Fruit fly (Drosophila melanogaster) whole organism, embryonic: ENCODE data around the gene SmydA-2.

Experiments used
- Atf3 ChIP-seq: fragments of 200-800 bp; sonication (Bioruptor generic); optimal IDR thresholded peaks from 3 replicates; lab custom pipeline; 2016; ENCODE audit warnings: missing biosample characterization, missing genetic modification characterization
- Awh ChIP-seq: fragments of 200-800 bp; sonication (Bioruptor generic); IDR thresholded peaks from 2 replicates; pipeline ENCODE4, ENCODE4 v1.3.6; 2022; ENCODE audit warnings: missing biosample characterization, missing genetic modification characterization
- B-H1 ChIP-seq: fragments of 200-800 bp; sonication (Bioruptor generic); IDR thresholded peaks from 3 replicates; pipeline ENCODE4 v1.3.6; 2022; ENCODE audit warnings: missing biosample characterization, missing genetic modification characterization
- Bgb ChIP-seq: fragments of 200-800 bp; sonication (Bioruptor generic); IDR thresholded peaks from 2 replicates; pipeline ENCODE4 v1.3.6; 2022; ENCODE audit warnings: missing biosample characterization, missing genetic modification characterization; ENCODE audit not compliant: partially characterized antibody
- CG12942 ChIP-seq: fragments of 200-800 bp; sonication (Bioruptor generic); optimal IDR thresholded peaks from 3 replicates; lab custom pipeline; 2016; ENCODE audit warnings: missing biosample characterization, missing genetic modification characterization
- CG14860 ChIP-seq: fragments of 200-800 bp; sonication (Bioruptor generic); IDR thresholded peaks from 3 replicates; pipeline ENCODE4 v1.3.6; 2022; ENCODE audit warnings: missing biosample characterization, missing genetic modification characterization; ENCODE audit not compliant: partially characterized antibody
- CG17912 ChIP-seq: fragments of 200-800 bp; sonication (Bioruptor generic); optimal IDR thresholded peaks from 2 replicates; lab custom pipeline; 2018; ENCODE audit warnings: missing biosample characterization, mild to moderate bottlenecking, missing genetic modification characterization
- CG18011 ChIP-seq: fragments of 200-800 bp; sonication (Bioruptor generic); optimal IDR thresholded peaks from 2 replicates; lab custom pipeline; 2017; ENCODE audit warnings: missing biosample characterization, missing genetic modification characterization, mild to moderate bottlenecking, moderate library complexity, missing genotype
- CG18764 ChIP-seq: fragments of 200-800 bp; sonication (Bioruptor generic); optimal IDR thresholded peaks from 3 replicates; lab custom pipeline; 2016; ENCODE audit warnings: missing biosample characterization, missing genetic modification characterization
- CG2678 ChIP-seq: fragments of 200-800 bp; sonication (Bioruptor generic); optimal IDR thresholded peaks from 3 replicates; lab custom pipeline; 2019; ENCODE audit warnings: missing biosample characterization, mild to moderate bottlenecking, missing genetic modification characterization, moderate library complexity
- CG2889 ChIP-seq: fragments of 200-800 bp; sonication (Bioruptor generic); IDR thresholded peaks from 3 replicates; pipeline ENCODE4 v1.3.6; 2022; ENCODE audit warnings: missing biosample characterization, missing genetic modification characterization
- CG33557 ChIP-seq: fragments of 200-800 bp; sonication (Bioruptor generic); optimal IDR thresholded peaks from 2 replicates; lab custom pipeline; 2019; ENCODE audit warnings: missing biosample characterization, mild to moderate bottlenecking, missing genetic modification characterization, moderate library complexity
- CG34224 ChIP-seq: fragments of 200-800 bp; sonication (Bioruptor generic); IDR thresholded peaks from 3 replicates; pipeline ENCODE4 v1.3.6; 2022; ENCODE audit warnings: missing biosample characterization, missing genetic modification characterization; ENCODE audit not compliant: partially characterized antibody
- CG3838 ChIP-seq: fragments of 200-800 bp; sonication (Bioruptor generic); optimal IDR thresholded peaks from 3 replicates; lab custom pipeline; 2016; ENCODE audit warnings: missing biosample characterization, missing genetic modification characterization
- CG4328 ChIP-seq: fragments of 200-800 bp; sonication (Bioruptor generic); optimal IDR thresholded peaks from 3 replicates; lab custom pipeline; 2017; ENCODE audit warnings: missing biosample characterization, missing genetic modification reagents, missing genetic modification characterization
- CG4730 ChIP-seq: fragments of 200-800 bp; sonication (Bioruptor generic); IDR thresholded peaks from 2 replicates; pipeline ENCODE4 v1.3.6; 2022; ENCODE audit warnings: missing biosample characterization, missing genetic modification characterization
- CG6175 ChIP-seq: fragments of 200-800 bp; sonication (Bioruptor generic); IDR thresholded peaks from 3 replicates; pipeline ENCODE4 v1.3.6; 2022; ENCODE audit warnings: missing biosample characterization, missing genetic modification characterization
- CG6813 ChIP-seq: fragments of 200-800 bp; sonication (Bioruptor generic); optimal IDR thresholded peaks from 2 replicates; lab custom pipeline; 2017; ENCODE audit warnings: missing biosample characterization, missing genetic modification characterization, mild to moderate bottlenecking, moderate library complexity, missing genetic modification reagents
- CG8290 ChIP-seq, 3 experiments: fragments of 200-800 bp; sonication (Bioruptor generic); optimal IDR thresholded peaks; 2 replicates each; lab custom pipeline; 2016 to 2019; ENCODE audit warnings: missing biosample characterization in 3 of 3, missing genetic modification characterization in 3 of 3, mild to moderate bottlenecking in 2 of 3, moderate library complexity in 1 of 3
- CG8388 ChIP-seq: fragments of 200-800 bp; sonication (Bioruptor generic); optimal IDR thresholded peaks from 2 replicates; lab custom pipeline; 2019; ENCODE audit warnings: missing biosample characterization, mild to moderate bottlenecking, missing genetic modification characterization, moderate library complexity
- CrebB ChIP-seq: fragments of 200-800 bp; sonication (Bioruptor generic); optimal IDR thresholded peaks from 3 replicates; lab custom pipeline; 2018; ENCODE audit warnings: missing biosample characterization, mild to moderate bottlenecking, missing genetic modification characterization
- Dad ChIP-seq: fragments of 200-800 bp; sonication (Bioruptor generic); optimal IDR thresholded peaks from 3 replicates; lab custom pipeline; 2016; ENCODE audit warnings: missing biosample characterization, missing genetic modification characterization
- Gug ChIP-seq: fragments of 200-800 bp; sonication (Bioruptor generic); IDR thresholded peaks from 4 replicates; pipeline ENCODE4 v1.3.6; 2022; ENCODE audit warnings: missing biosample characterization, missing genetic modification characterization
- HLH54F ChIP-seq: fragments of 200-800 bp; sonication (Bioruptor generic); optimal IDR thresholded peaks from 3 replicates; lab custom pipeline; 2016; ENCODE audit warnings: missing biosample characterization, missing genetic modification characterization
- HLHmδ ChIP-seq: fragments of 200-800 bp; sonication (Bioruptor generic); optimal IDR thresholded peaks from 2 replicates; lab custom pipeline; 2018; ENCODE audit warnings: missing biosample characterization, mild to moderate bottlenecking, missing genetic modification characterization, moderate library complexity
- Hand ChIP-seq: fragments of 200-800 bp; sonication (Bioruptor generic); optimal IDR thresholded peaks from 2 replicates; lab custom pipeline; 2017; ENCODE audit warnings: mild to moderate bottlenecking, missing biosample characterization, missing genetic modification reagents, missing genetic modification characterization
- HmgZ ChIP-seq: fragments of 200-800 bp; sonication (Bioruptor generic); optimal IDR thresholded peaks from 2 replicates; lab custom pipeline; 2018; ENCODE audit warnings: missing biosample characterization, mild to moderate bottlenecking, missing genetic modification characterization
- Hmx ChIP-seq: fragments of 200-800 bp; sonication (Bioruptor generic); optimal IDR thresholded peaks from 2 replicates; lab custom pipeline; 2016; ENCODE audit warnings: missing biosample characterization, missing genetic modification characterization
- Hr51 ChIP-seq, 2 experiments: fragments of 200-800 bp; sonication (Bioruptor generic); optimal IDR thresholded peaks; 2 replicates in 1 of 2; 3 replicates in 1 of 2; lab custom pipeline; 2016 to 2018; ENCODE audit warnings: missing biosample characterization in 2 of 2, missing genetic modification characterization in 2 of 2, mild to moderate bottlenecking in 1 of 2, moderate library complexity in 1 of 2
- NC2α ChIP-seq: fragments of 200-800 bp; sonication (Bioruptor generic); optimal IDR thresholded peaks from 2 replicates; lab custom pipeline; 2016; ENCODE audit warnings: missing biosample characterization, missing genetic modification characterization
- NFAT ChIP-seq: fragments of 200-800 bp; sonication (Bioruptor generic); IDR thresholded peaks from 2 replicates; pipeline ENCODE4 v1.3.6; 2022; ENCODE audit warnings: missing biosample characterization, missing genetic modification characterization
- Nf-YA ChIP-seq: fragments of 200-800 bp; sonication (Bioruptor generic); IDR thresholded peaks from 2 replicates; pipeline ENCODE4 v1.3.6; 2022; ENCODE audit warnings: missing biosample characterization, missing genetic modification characterization
- Ssrp ChIP-seq: fragments of 200-800 bp; sonication (Bioruptor generic); optimal IDR thresholded peaks from 2 replicates; lab custom pipeline; 2018; ENCODE audit warnings: missing biosample characterization, mild to moderate bottlenecking, missing genetic modification characterization, moderate library complexity
- Tbp ChIP-seq: fragments of >200 bp; optimal IDR thresholded peaks from 2 replicates; lab custom pipeline; 2018; ENCODE audit warnings: missing biosample characterization, missing genetic modification characterization
- abd-A ChIP-seq: fragments of 200-800 bp; sonication (Bioruptor generic); optimal IDR thresholded peaks from 3 replicates; lab custom pipeline; 2019; ENCODE audit warnings: missing biosample characterization, mild to moderate bottlenecking, missing genetic modification characterization, moderate library complexity
- aop ChIP-seq: fragments of 200-800 bp; sonication (Bioruptor generic); IDR thresholded peaks from 2 replicates; pipeline ENCODE4 v1.3.6; 2022; ENCODE audit warnings: missing biosample characterization, missing genetic modification characterization
- bab2 ChIP-seq: fragments of 200-800 bp; sonication (Bioruptor generic); optimal IDR thresholded peaks from 2 replicates; lab custom pipeline; 2016; ENCODE audit warnings: missing biosample characterization, missing genetic modification characterization
- bsh ChIP-seq, 2 experiments: fragments of 200-800 bp; sonication (Bioruptor generic); optimal IDR thresholded peaks; 2 replicates each; lab custom pipeline; 2017 to 2018; ENCODE audit warnings: mild to moderate bottlenecking in 2 of 2, missing biosample characterization in 2 of 2, missing genetic modification characterization in 2 of 2, moderate library complexity in 1 of 2
- dan ChIP-seq: fragments of 200-800 bp; sonication (Bioruptor generic); IDR thresholded peaks from 2 replicates; pipeline ENCODE4 v1.3.6; 2022; ENCODE audit warnings: missing biosample characterization, missing genetic modification characterization
- dm ChIP-seq: fragments of 200-800 bp; sonication (Bioruptor generic); optimal IDR thresholded peaks from 3 replicates; lab custom pipeline; 2016; ENCODE audit warnings: missing biosample characterization, missing genetic modification characterization
- en ChIP-seq: fragments of 200-800 bp; sonication (Bioruptor generic); optimal IDR thresholded peaks from 2 replicates; lab custom pipeline; 2016; ENCODE audit warnings: missing biosample characterization, missing genetic modification characterization
- eve ChIP-seq, 2 experiments: fragments of >200 bp; optimal IDR thresholded peaks; 2 replicates each; lab custom pipeline; 2017; ENCODE audit warnings: missing biosample characterization in 2 of 2, missing genetic modification characterization in 2 of 2
- gfzf ChIP-seq: fragments of 200-800 bp; sonication (Bioruptor generic); optimal IDR thresholded peaks from 2 replicates; lab custom pipeline; 2016; ENCODE audit warnings: missing biosample characterization, mild to moderate bottlenecking, missing genetic modification characterization, moderate library complexity
- gsb-n ChIP-seq: fragments of 200-800 bp; sonication (Bioruptor generic); optimal IDR thresholded peaks from 3 replicates; lab custom pipeline; 2018; ENCODE audit warnings: missing biosample characterization, mild to moderate bottlenecking, missing genetic modification characterization
- maf-S ChIP-seq: fragments of 200-800 bp; sonication (Bioruptor generic); optimal IDR thresholded peaks from 2 replicates; lab custom pipeline; 2016; ENCODE audit warnings: missing biosample characterization, missing genetic modification characterization
- nom ChIP-seq: fragments of 200-800 bp; sonication (Bioruptor generic); optimal IDR thresholded peaks from 2 replicates; lab custom pipeline; 2017; ENCODE audit warnings: missing biosample characterization, missing genetic modification characterization, mild to moderate bottlenecking, moderate library complexity, missing genetic modification reagents
- phol ChIP-seq: fragments of 200-800 bp; sonication (Bioruptor generic); optimal IDR thresholded peaks from 3 replicates; lab custom pipeline; 2018; ENCODE audit warnings: missing biosample characterization, mild to moderate bottlenecking, missing genetic modification characterization, moderate library complexity
- rib ChIP-seq: fragments of 200-800 bp; sonication (Bioruptor generic); IDR thresholded peaks from 2 replicates; pipeline ENCODE4 v1.3.6; 2022; ENCODE audit warnings: missing biosample characterization, missing genetic modification characterization
- schlank ChIP-seq: fragments of 200-800 bp; sonication (Bioruptor generic); optimal IDR thresholded peaks from 2 replicates; lab custom pipeline; 2018; ENCODE audit warnings: missing biosample characterization, mild to moderate bottlenecking, missing genetic modification characterization

SmydA-2 gene

DNA sequence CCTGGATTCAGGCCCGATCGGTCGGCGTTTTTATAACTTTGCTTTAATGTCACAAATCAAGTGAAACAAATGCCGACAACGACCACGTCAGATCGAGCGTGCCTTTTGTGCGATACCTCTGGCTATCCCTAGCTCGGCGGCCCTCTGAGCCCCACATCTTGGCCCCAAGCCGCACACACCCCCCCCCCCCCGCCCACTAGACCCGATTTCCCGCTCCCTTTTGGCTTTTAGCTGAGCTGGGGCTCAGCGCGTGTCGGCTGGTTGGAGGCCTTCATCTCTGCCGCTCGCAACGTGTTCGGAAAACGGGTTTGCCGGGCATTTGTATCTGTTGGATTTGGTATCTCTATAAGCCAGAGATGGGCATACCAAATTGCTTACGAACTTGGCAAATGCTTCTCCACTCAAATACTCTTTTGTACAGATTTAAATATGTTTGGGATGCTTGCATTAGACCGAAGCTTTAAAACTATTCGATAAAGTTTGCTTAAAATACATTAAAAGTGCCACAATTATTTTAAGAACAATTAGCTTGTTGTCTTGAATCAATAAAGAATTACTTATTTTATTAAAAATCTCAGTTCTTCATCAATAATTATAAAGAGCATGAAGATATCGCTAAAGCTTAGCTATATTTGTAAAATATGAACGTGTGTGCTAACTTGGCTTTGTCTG is 13.2 kb upstream of the SmydA-2 start (continued):
- TF ChIP-seq CG4730 (GFP tag; lab: Robert Waterston, UW) (no peak), CG8290 (GFP tag; optimal IDR thresholded peaks at IDR 0.05; lab: Kevin White, UChicago) (no peak), CG8290 (tag; optimal IDR thresholded peaks at IDR 0.05; lab: Kevin White, UChicago) (peak in 1 of 2 experiments; percentile 29), bab2 (GFP tag; lab: Kevin White, UChicago) (no peak), CG6813 (GFP tag; lab: Kevin White, UChicago) (no peak), CG2678 (tag; lab: Kevin White, UChicago) (peak; percentile 65), Gug (no peak; the same call in 3 of the 4 replicates), Hmx (GFP tag; lab: Kevin White, UChicago) (no peak), CrebB (no peak), Dad (GFP tag; lab: Kevin White, UChicago) (no peak), Awh (GFP tag; lab: Robert Waterston, UW) (no peak), rib (GFP tag; lab: Robert Waterston, UW) (no peak), HmgZ (no peak), CG3838 (GFP tag; lab: Kevin White, UChicago) (no peak), CG12942 (GFP tag; lab: Kevin White, UChicago) (no peak), CG17912 (GFP tag; lab: Kevin White, UChicago) (no peak), schlank (no peak), aop (no peak), dan (GFP tag; lab: Robert Waterston, UW) (no peak), Atf3 (GFP tag; lab: Kevin White, UChicago) (no peak), gfzf (GFP tag; lab: Kevin White, UChicago) (no peak), CG8388 (no peak), eve (GFP tag; optimal IDR thresholded peaks at IDR 0.05; lab: Kevin White, UChicago) (no peak), CG4328 (GFP tag; lab: Kevin White, UChicago) (no peak), CG2889 (GFP tag; lab: Robert Waterston, UW) (0 out of 3 replicates have a peak, but pooled peaks have one; percentile 8), nom (no peak), CG6175 (peak; percentile 84), Ssrp (tag; lab: Kevin White, UChicago) (peak; percentile 11), B-H1 (GFP tag; lab: Robert Waterston, UW) (no peak), maf-S (GFP tag; lab: Kevin White, UChicago) (no peak), Bgb (GFP tag; lab: Robert Waterston, UW) (peak; percentile 27; the same call in 1 of the 2 replicates), abd-A (peak; percentile 11), HLH54F (no peak), NFAT (GFP tag; lab: Robert Waterston, UW) (no peak), bsh (GFP tag; optimal IDR thresholded peaks at IDR 0.05; lab: Kevin White, UChicago) (no peak), NC2α (GFP tag; lab: Kevin White, UChicago) (no peak), Nf-YA (no peak), CG18764 (GFP tag; lab: Kevin White, UChicago) (no peak), CG33557 (no peak), en (GFP tag; lab: Kevin White, UChicago) (no peak), dm (GFP tag; lab: Kevin White, UChicago) (no peak), CG14860 (GFP tag; lab: Robert Waterston, UW) (no peak), CG34224 (no peak), Tbp (GFP tag; lab: Kevin White, UChicago) (no peak), HLHmδ (GFP tag; lab: Kevin White, UChicago) (no peak), phol (tag; lab: Kevin White, UChicago) (peak; percentile 6), CG18011 (no peak), gsb-n (tag; lab: Kevin White, UChicago) (peak; percentile 26), Hr51 (GFP tag; optimal IDR thresholded peaks at IDR 0.05; lab: Kevin White, UChicago) (peak in 1 of 2 experiments; percentile 58), Hand (GFP tag; lab: Kevin White, UChicago) (no peak)
